Worm (Caenorhabditis elegans): ENCODE data around the gene F55C9.5.

DNA sequence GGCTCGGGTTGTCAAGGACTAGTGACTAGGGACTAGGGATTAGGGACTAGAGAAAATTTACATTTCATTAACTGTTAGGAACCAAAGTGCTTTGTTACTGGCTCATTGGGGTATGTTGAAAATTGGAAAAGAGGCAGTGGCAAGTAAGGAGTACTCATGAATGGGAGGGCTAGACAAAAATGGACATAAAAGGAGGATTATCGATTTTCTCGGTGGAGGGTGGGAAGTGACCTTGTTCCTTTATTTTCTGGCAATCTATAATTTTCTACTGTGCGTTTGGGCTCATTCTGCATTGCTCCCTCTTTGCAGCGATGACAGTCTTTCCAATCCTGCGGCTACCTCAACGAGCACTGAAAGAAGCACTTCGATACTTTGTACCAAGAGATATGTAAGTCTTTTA lies 4.6 kb upstream of the F55C9.5 start, which contains the start of gene fbxb-60:
- TF ChIP-seq pag-3 (tag; optimal IDR thresholded peaks at IDR 0.05; ENCODE audit: borderline replicate concordance, insufficient read depth) (no peak), mef-2 (tag; optimal IDR thresholded peaks at IDR 0.05) (no peak), nhr-237 (tag; optimal IDR thresholded peaks at IDR 0.05) (no peak), nhr-85 (tag) (no peak), lin-13 (GFP tag; optimal IDR thresholded peaks at IDR 0.05) (no peak), ama-1 (optimal IDR thresholded peaks at IDR 0.05) (no peak), ceh-82 (tag; optimal IDR thresholded peaks at IDR 0.05) (no peak), aly-2 (tag; optimal IDR thresholded peaks at IDR 0.05) (no peak)
